Worm (Caenorhabditis elegans) whole organism, L1 larva: ENCODE measurements around the gene F08H9.3.
A peak's percentile ranks its signal among the peaks of the same experiment; 100 is the strongest.

ENCODE experiments used
- F16B12.6 ChIP-seq: fragments of 150-350 bp; optimal IDR thresholded peaks from 2 replicates; lab custom pipeline; 2014; ENCODE audit warnings: missing biosample characterization, missing genetic modification characterization
- Y116A8C.19 ChIP-seq: sonication (generic microtip); optimal IDR thresholded peaks from 2 replicates; lab custom pipeline; 2016; ENCODE audit warnings: missing compliant biosample characterization, missing genetic modification characterization, borderline replicate concordance
- aha-1 ChIP-seq: fragments of 150-350 bp; optimal IDR thresholded peaks from 2 replicates; lab custom pipeline; 2014; ENCODE audit warnings: missing biosample characterization, missing genetic modification characterization
- aly-2 ChIP-seq: fragments of 150-350 bp; optimal IDR thresholded peaks from 2 replicates; lab custom pipeline; 2014; ENCODE audit warnings: missing biosample characterization, missing genetic modification characterization
- blmp-1 ChIP-seq: fragments of 150-350 bp; optimal IDR thresholded peaks from 2 replicates; lab custom pipeline; 2014; ENCODE audit warnings: missing biosample characterization, missing genetic modification characterization
- ceh-63 ChIP-seq: fragments of 200-800 bp; sonication (Bioruptor generic); optimal IDR thresholded peaks from 2 replicates; lab custom pipeline; 2018; ENCODE audit warnings: mild to moderate bottlenecking, missing genetic modification characterization, missing compliant biosample characterization
- ceh-82 ChIP-seq, 3 experiments: fragments of 150-350 bp in 1 of 3; sonication (generic microtip) in 2 of 3; optimal IDR thresholded peaks; 2 replicates each; lab custom pipeline; 2014 to 2017; ENCODE audit warnings: missing biosample characterization in 3 of 3, missing genetic modification characterization in 3 of 3
- ces-1 ChIP-seq: fragments of 150-350 bp; optimal IDR thresholded peaks from 2 replicates; lab custom pipeline; 2014; ENCODE audit warnings: missing biosample characterization, missing genetic modification reagents, missing genetic modification characterization
- dpl-1 ChIP-seq, 3 experiments: fragments of 150-350 bp in 2 of 3; sonication (generic microtip) in 1 of 3; optimal IDR thresholded peaks; 2 replicates each; lab custom pipeline; 2014 to 2017; ENCODE audit warnings: missing biosample characterization in 3 of 3, missing genetic modification characterization in 3 of 3, missing genetic modification reagents in 3 of 3
- efl-1 ChIP-seq, 4 experiments: fragments of 150-350 bp; optimal IDR thresholded peaks in 3 of 4; peaks in 1 of 4; 1 replicate in 1 of 4; 2 replicates in 3 of 4; lab custom pipeline; 2014; ENCODE audit warnings: missing biosample characterization in 2 of 4, missing genetic modification characterization in 2 of 4, missing genetic modification reagents in 2 of 4
- efl-3 ChIP-seq: fragments of 200-800 bp; sonication (Bioruptor generic); optimal IDR thresholded peaks from 2 replicates; lab custom pipeline; 2018; ENCODE audit warnings: mild to moderate bottlenecking, missing genetic modification characterization, missing compliant biosample characterization
- fkh-4 ChIP-seq: sonication (generic microtip); optimal IDR thresholded peaks from 2 replicates; lab custom pipeline; 2016; ENCODE audit warnings: missing compliant biosample characterization, missing genetic modification characterization, borderline replicate concordance
- fkh-8 ChIP-seq: sonication (generic microtip); optimal IDR thresholded peaks from 2 replicates; lab custom pipeline; 2016; ENCODE audit warnings: mild to moderate bottlenecking, missing genetic modification characterization, missing compliant biosample characterization
- fos-1 ChIP-seq: fragments of 150-350 bp; optimal IDR thresholded peaks from 2 replicates; lab custom pipeline; 2014; ENCODE audit warnings: missing biosample characterization, missing genetic modification characterization
- grh-1 ChIP-seq: fragments of 200-800 bp; sonication (Bioruptor generic); IDR thresholded peaks from 2 replicates; pipeline ENCODE4 v1.3.6; 2022; ENCODE audit warnings: missing genetic modification reagents, missing genetic modification characterization, missing compliant biosample characterization
- hlh-17 ChIP-seq: fragments of 200-800 bp; sonication (Bioruptor generic); optimal IDR thresholded peaks from 2 replicates; lab custom pipeline; 2018; ENCODE audit warnings: missing genetic modification characterization, mild to moderate bottlenecking, missing compliant biosample characterization, moderate library complexity, borderline replicate concordance
- hlh-4 ChIP-seq: sonication (generic microtip); optimal IDR thresholded peaks from 2 replicates; lab custom pipeline; 2016; ENCODE audit warnings: mild to moderate bottlenecking, missing genetic modification characterization, missing compliant biosample characterization
- hpl-2 ChIP-seq: fragments of 150-350 bp; optimal IDR thresholded peaks from 2 replicates; lab custom pipeline; 2014; ENCODE audit warnings: missing biosample characterization, missing genetic modification reagents, missing genetic modification characterization
- lin-14 ChIP-seq: fragments of 200-800 bp; sonication (Bioruptor generic); optimal IDR thresholded peaks from 2 replicates; lab custom pipeline; 2018; ENCODE audit warnings: mild to moderate bottlenecking, missing genetic modification characterization, moderate library complexity, missing compliant biosample characterization
- lin-15B ChIP-seq: fragments of 150-350 bp; sonication (generic microtip); optimal IDR thresholded peaks from 3 replicates; lab custom pipeline; 2014; ENCODE audit warnings: missing biosample characterization, missing genetic modification characterization
- lin-35 ChIP-seq, 2 experiments: fragments of 150-350 bp; optimal IDR thresholded peaks; 2 replicates each; lab custom pipeline; 2014; ENCODE audit warnings: missing biosample characterization in 2 of 2, missing genetic modification characterization in 2 of 2, missing genetic modification reagents in 2 of 2
- lin-39 ChIP-seq: fragments of 150-350 bp; optimal IDR thresholded peaks from 2 replicates; lab custom pipeline; 2014; ENCODE audit warnings: missing biosample characterization, missing genetic modification reagents, missing genetic modification characterization
- lir-3 ChIP-seq: sonication (generic microtip); optimal IDR thresholded peaks from 2 replicates; lab custom pipeline; 2016; ENCODE audit warnings: mild to moderate bottlenecking, missing genetic modification characterization, moderate library complexity, missing compliant biosample characterization; ENCODE audit not compliant: poor library complexity
- lsy-2 ChIP-seq, 2 experiments: fragments of 150-350 bp; optimal IDR thresholded peaks; 2 replicates each; lab custom pipeline; 2014; ENCODE audit warnings: missing biosample characterization in 2 of 2, missing genetic modification characterization in 2 of 2
- mdl-1 ChIP-seq, 2 experiments: fragments of 150-350 bp; optimal IDR thresholded peaks; 2 replicates each; lab custom pipeline; 2014 to 2017; ENCODE audit warnings: missing biosample characterization in 2 of 2, missing genetic modification characterization in 2 of 2, inconsistent platforms in 1 of 2
- mef-2 ChIP-seq: fragments of 150-350 bp; optimal IDR thresholded peaks from 2 replicates; lab custom pipeline; 2014; ENCODE audit warnings: missing biosample characterization, missing genetic modification characterization
- mep-1 ChIP-seq: fragments of 150-350 bp; optimal IDR thresholded peaks from 2 replicates; lab custom pipeline; 2014; ENCODE audit warnings: missing biosample characterization, missing genetic modification characterization
- nhr-11 ChIP-seq: fragments of 150-350 bp; optimal IDR thresholded peaks from 2 replicates; lab custom pipeline; 2014; ENCODE audit warnings: missing biosample characterization, missing genetic modification characterization
- nhr-12 ChIP-seq: sonication (generic microtip); optimal IDR thresholded peaks from 2 replicates; lab custom pipeline; 2017; ENCODE audit warnings: missing biosample characterization, missing genetic modification characterization
- nhr-20 ChIP-seq: sonication (generic microtip); optimal IDR thresholded peaks from 2 replicates; lab custom pipeline; 2016; ENCODE audit warnings: mild to moderate bottlenecking, missing genetic modification characterization, missing compliant biosample characterization
- nhr-28 ChIP-seq: fragments of 150-350 bp; optimal IDR thresholded peaks from 2 replicates; lab custom pipeline; 2014; ENCODE audit warnings: missing biosample characterization, missing genetic modification characterization
- nhr-47 ChIP-seq: sonication (generic microtip); optimal IDR thresholded peaks from 2 replicates; lab custom pipeline; 2016; ENCODE audit warnings: mild to moderate bottlenecking, missing genetic modification characterization, moderate library complexity, missing compliant biosample characterization
- nhr-77 ChIP-seq: fragments of 150-350 bp; optimal IDR thresholded peaks from 2 replicates; lab custom pipeline; 2014; ENCODE audit warnings: missing biosample characterization, missing genetic modification characterization
- nhr-85 ChIP-seq: sonication (generic microtip); peaks from one replicate; lab custom pipeline; 2016; ENCODE audit warnings: missing genetic modification characterization, inconsistent platforms, missing compliant biosample characterization
- rnt-1 ChIP-seq: sonication (generic microtip); optimal IDR thresholded peaks from 2 replicates; lab custom pipeline; 2016; ENCODE audit warnings: mild to moderate bottlenecking, missing genetic modification characterization, moderate library complexity, missing compliant biosample characterization
- skn-1 ChIP-seq: fragments of 150-350 bp; optimal IDR thresholded peaks from 2 replicates; lab custom pipeline; 2014; ENCODE audit warnings: missing biosample characterization, missing genetic modification characterization
- snu-23 ChIP-seq: sonication (generic microtip); optimal IDR thresholded peaks from 2 replicates; lab custom pipeline; 2016; ENCODE audit warnings: missing genetic modification characterization, missing compliant biosample characterization
- sox-4 ChIP-seq: sonication (generic microtip); optimal IDR thresholded peaks from 2 replicates; lab custom pipeline; 2016; ENCODE audit warnings: missing genetic modification characterization, missing compliant biosample characterization
- swsn-7 ChIP-seq: sonication (generic microtip); optimal IDR thresholded peaks from 2 replicates; lab custom pipeline; 2016; ENCODE audit warnings: missing genetic modification characterization, missing compliant biosample characterization
- unc-130 ChIP-seq: fragments of 150-350 bp; optimal IDR thresholded peaks from 2 replicates; lab custom pipeline; 2017; ENCODE audit warnings: missing biosample characterization, missing genetic modification characterization, inconsistent platforms
- unc-30 ChIP-seq: sonication (generic microtip); optimal IDR thresholded peaks from 2 replicates; lab custom pipeline; 2017; ENCODE audit warnings: missing biosample characterization, missing genetic modification characterization
- unc-86 ChIP-seq: sonication (generic microtip); optimal IDR thresholded peaks from 2 replicates; lab custom pipeline; 2016; ENCODE audit warnings: missing genetic modification characterization, missing compliant biosample characterization
- unc-98 ChIP-seq: fragments of 200-800 bp; sonication (Bioruptor generic); IDR thresholded peaks from 2 replicates; pipeline ENCODE4 v1.3.6; 2022; ENCODE audit warnings: missing genetic modification characterization, missing compliant biosample characterization
- vab-15 ChIP-seq: sonication (generic microtip); optimal IDR thresholded peaks from 2 replicates; lab custom pipeline; 2017; ENCODE audit warnings: missing genotype, mild to moderate bottlenecking, missing genetic modification characterization, missing compliant biosample characterization
- xbp-1 ChIP-seq: sonication (generic microtip); optimal IDR thresholded peaks from 2 replicates; lab custom pipeline; 2016; ENCODE audit warnings: missing genetic modification characterization, missing compliant biosample characterization
- zag-1 ChIP-seq: fragments of 150-350 bp; optimal IDR thresholded peaks from 2 replicates; lab custom pipeline; 2014; ENCODE audit warnings: missing biosample characterization, missing genetic modification characterization
- ztf-11 ChIP-seq, 2 experiments: sonication (generic microtip); optimal IDR thresholded peaks; 2 replicates each; lab custom pipeline; 2016 to 2017; ENCODE audit warnings: missing genetic modification characterization in 2 of 2, missing biosample characterization in 1 of 2, missing compliant biosample characterization in 1 of 2
- ztf-4 ChIP-seq: fragments of 150-350 bp; optimal IDR thresholded peaks from 2 replicates; lab custom pipeline; 2014; ENCODE audit warnings: missing biosample characterization, missing genetic modification characterization

Gene F08H9.3

DNA sequence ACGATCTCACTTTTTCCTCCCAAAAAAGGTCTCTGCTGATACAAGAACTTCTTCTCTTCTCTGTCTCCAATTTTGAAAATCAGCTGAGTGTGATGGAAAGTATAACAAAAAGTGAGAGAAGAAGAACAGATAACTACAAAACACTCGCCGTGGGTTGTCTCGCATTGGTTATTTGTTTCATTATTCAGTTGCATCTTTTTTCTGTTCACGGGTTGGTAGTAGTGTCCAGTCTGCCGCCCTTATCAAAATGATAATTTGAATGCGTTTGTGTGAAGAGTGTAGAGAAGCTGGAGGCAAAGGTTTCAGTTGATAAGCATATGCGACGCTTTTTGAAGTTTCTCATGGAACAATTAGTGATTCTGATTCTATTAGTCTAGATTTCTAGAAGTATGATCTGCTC is 39.9 kb upstream of the F08H9.3 start (continued):
- TF ChIP-seq unc-30 (tag; lab: Kevin White, UChicago) (no peak), swsn-7 (tag; lab: Kevin White, UChicago) (no peak), nhr-85 (tag; lab: Kevin White, UChicago) (peak; percentile 47), zag-1 (no peak), dpl-1 (GFP tag; optimal IDR thresholded peaks at IDR 0.05; lab: Kevin White, UChicago) (no peak), lin-35 (GFP tag; optimal IDR thresholded peaks at IDR 0.05; lab: Kevin White, UChicago) (peak in 1 of 2 experiments; percentile 51), nhr-11 (tag; lab: Kevin White, UChicago) (no peak), hpl-2 (GFP tag; lab: Kevin White, UChicago) (no peak), skn-1 (tag; lab: Kevin White, UChicago) (no peak), ztf-4 (tag; lab: Kevin White, UChicago) (no peak), snu-23 (GFP tag; lab: Kevin White, UChicago) (no peak), xbp-1 (tag; lab: Kevin White, UChicago) (no peak), lin-15B (no peak), F16B12.6 (no peak), rnt-1 (tag; lab: Kevin White, UChicago) (no peak), sox-4 (tag; lab: Kevin White, UChicago) (no peak), efl-1 (optimal IDR thresholded peaks at IDR 0.05; lab: Kevin White, UChicago) (no peak), efl-1 (GFP tag; optimal IDR thresholded peaks at IDR 0.05 in 1 of 2; lab: Kevin White, UChicago) (no peak), mep-1 (tag; lab: Kevin White, UChicago) (no peak), lin-14 (GFP tag; lab: Kevin White, UChicago) (peak; percentile 54), lsy-2 (tag; optimal IDR thresholded peaks at IDR 0.05; lab: Kevin White, UChicago) (peak in 1 of 2 experiments; percentile 17), nhr-47 (tag; lab: Kevin White, UChicago) (no peak), unc-86 (tag; lab: Kevin White, UChicago) (no peak), efl-3 (no peak), vab-15 (tag; lab: Kevin White, UChicago) (no peak), mdl-1 (tag; optimal IDR thresholded peaks at IDR 0.05; lab: Kevin White, UChicago) (no peak), hlh-4 (no peak), blmp-1 (peak; percentile 88), fos-1 (tag; lab: Kevin White, UChicago) (no peak), nhr-28 (no peak), aly-2 (tag; lab: Kevin White, UChicago) (no peak), ceh-63 (no peak), ces-1 (GFP tag; lab: Kevin White, UChicago) (no peak), nhr-12 (tag; lab: Kevin White, UChicago) (no peak), ztf-11 (tag; optimal IDR thresholded peaks at IDR 0.05; lab: Kevin White, UChicago) (no peak), nhr-20 (tag; lab: Kevin White, UChicago) (peak; percentile 9), unc-98 (GFP tag; lab: Robert Waterston, UW) (no peak), aha-1 (tag; lab: Kevin White, UChicago) (no peak), ceh-82 (tag; optimal IDR thresholded peaks at IDR 0.05; lab: Kevin White, UChicago) (no peak), mef-2 (tag; lab: Kevin White, UChicago) (no peak), hlh-17 (GFP tag; lab: Kevin White, UChicago) (no peak)
- TF ChIP-seq, all 84 proteins: peak for 9

DNA sequence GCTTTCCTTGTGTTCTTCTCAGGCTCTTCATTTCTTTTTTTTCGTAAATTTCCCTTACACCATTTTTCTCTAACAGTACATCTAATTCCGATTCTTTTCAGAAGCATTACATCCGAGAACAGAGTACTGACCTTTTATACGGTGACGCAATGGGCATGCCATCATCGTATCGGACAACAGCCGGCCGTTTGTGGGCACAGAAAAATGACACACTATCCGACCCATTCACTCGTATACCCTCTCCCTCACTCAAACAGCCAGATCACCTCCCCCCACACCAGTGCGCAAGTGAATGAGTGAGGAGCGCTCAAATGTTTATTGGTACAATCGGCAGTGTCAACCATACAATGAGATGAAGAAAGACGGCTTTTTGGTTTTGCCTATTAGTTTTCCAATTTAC is 38.0 kb upstream of the F08H9.3 start, which contains the start of gene R02D5.24:
Gene R02D5.24 (plus strand): TSS at position 205 of the 400 bp plus-strand sequence.
- TF ChIP-seq unc-98 (GFP tag; lab: Robert Waterston, UW) (no peak), lin-39 (tag; lab: Kevin White, UChicago) (no peak), nhr-77 (tag; lab: Kevin White, UChicago) (no peak), nhr-11 (tag; lab: Kevin White, UChicago) (no peak), lir-3 (tag; lab: Kevin White, UChicago) (no peak), zag-1 (no peak), lin-15B (no peak), fkh-8 (no peak), swsn-7 (tag; lab: Kevin White, UChicago) (no peak), blmp-1 (peak; percentile 30), efl-1 (optimal IDR thresholded peaks at IDR 0.05; lab: Kevin White, UChicago) (no peak), efl-1 (GFP tag; optimal IDR thresholded peaks at IDR 0.05 in 1 of 2; lab: Kevin White, UChicago) (no peak), unc-30 (tag; lab: Kevin White, UChicago) (no peak), unc-86 (tag; lab: Kevin White, UChicago) (no peak), nhr-12 (tag; lab: Kevin White, UChicago) (no peak), dpl-1 (GFP tag; optimal IDR thresholded peaks at IDR 0.05; lab: Kevin White, UChicago) (no peak), Y116A8C.19 (tag; lab: Kevin White, UChicago) (no peak), fkh-4 (no peak), grh-1 (0 out of 2 replicates have a peak, but pooled peaks have one; percentile 7), mep-1 (tag; lab: Kevin White, UChicago) (peak; percentile 1), unc-130 (no peak), lin-14 (GFP tag; lab: Kevin White, UChicago) (peak; percentile 35)
